Worm (Caenorhabditis elegans) whole organism, young adult: ENCODE measurements around the gene F43E12.1.
A peak's percentile ranks its signal among the peaks of the same experiment; 100 is the strongest.

Experiments used
- B0035.1 ChIP-seq: sonication (generic microtip); optimal IDR thresholded peaks from 2 replicates; lab custom pipeline; 2016; ENCODE audit warnings: missing genetic modification characterization, mild to moderate bottlenecking, missing compliant biosample characterization, missing genotype, missing genetic modification reagents
- B0261.1 ChIP-seq: sonication (generic microtip); optimal IDR thresholded peaks from 2 replicates; lab custom pipeline; 2016; ENCODE audit warnings: mild to moderate bottlenecking, missing genetic modification characterization, moderate library complexity, missing compliant biosample characterization
- C17E4.6 ChIP-seq: fragments of 200-800 bp; sonication (Bioruptor generic); IDR thresholded peaks from 2 replicates; pipeline ENCODE4 v1.3.6; 2022; ENCODE audit warnings: missing genetic modification reagents, missing genetic modification characterization, missing compliant biosample characterization
- F22D6.2 ChIP-seq: sonication (generic microtip); optimal IDR thresholded peaks from 2 replicates; lab custom pipeline; 2016; ENCODE audit warnings: mild to moderate bottlenecking, missing genetic modification characterization, missing compliant biosample characterization
- F49E8.2 ChIP-seq: sonication (generic microtip); optimal IDR thresholded peaks from 3 replicates; lab custom pipeline; 2017; ENCODE audit warnings: missing genetic modification characterization, mild to moderate bottlenecking, missing compliant biosample characterization, antibody characterized with exemption, moderate library complexity; ENCODE audit not compliant: insufficient read depth
- F57A8.1 ChIP-seq: fragments of 200-800 bp; sonication (Bioruptor generic); optimal IDR thresholded peaks from 2 replicates; lab custom pipeline; 2018; ENCODE audit warnings: mild to moderate bottlenecking, missing genetic modification characterization, moderate library complexity, missing compliant biosample characterization
- K11D2.4 ChIP-seq: fragments of 200-800 bp; sonication (Bioruptor generic); IDR thresholded peaks from 2 replicates; pipeline ENCODE4 v1.3.6; 2022; ENCODE audit warnings: missing genetic modification reagents, missing genetic modification characterization, missing compliant biosample characterization
- T07F8.4 ChIP-seq: sonication (generic microtip); optimal IDR thresholded peaks from 2 replicates; lab custom pipeline; 2016; ENCODE audit warnings: mild to moderate bottlenecking, missing genetic modification characterization, moderate library complexity, missing compliant biosample characterization
- T26A5.8 ChIP-seq: sonication (generic microtip); optimal IDR thresholded peaks from 2 replicates; lab custom pipeline; 2016; ENCODE audit warnings: missing genetic modification characterization, missing compliant biosample characterization
- Y56A3A.18 ChIP-seq: fragments of 200-800 bp; sonication (Bioruptor generic); IDR thresholded peaks from 2 replicates; pipeline ENCODE4 v1.3.6; 2022; ENCODE audit warnings: missing genetic modification reagents, missing genetic modification characterization, missing compliant biosample characterization
- Y79H2A.3 ChIP-seq: fragments of 200-800 bp; sonication (Bioruptor generic); conservative IDR thresholded peaks from 2 replicates; pipeline ENCODE4 v1.3.6; 2022; ENCODE audit warnings: missing genetic modification reagents, missing genetic modification characterization, missing compliant biosample characterization
- ZK185.1 ChIP-seq: sonication (generic microtip); optimal IDR thresholded peaks from 2 replicates; lab custom pipeline; 2016; ENCODE audit warnings: mild to moderate bottlenecking, missing genetic modification characterization, missing compliant biosample characterization; ENCODE audit not compliant: poor library complexity, severe bottlenecking
- akir-1 ChIP-seq: fragments of 200-800 bp; sonication (Bioruptor generic); optimal IDR thresholded peaks from 2 replicates; lab custom pipeline; 2018; ENCODE audit warnings: mild to moderate bottlenecking, missing genetic modification characterization, moderate library complexity, missing compliant biosample characterization
- bed-2 ChIP-seq: fragments of 200-800 bp; sonication (Bioruptor generic); IDR thresholded peaks from 2 replicates; pipeline ENCODE4 v1.3.6; 2022; ENCODE audit warnings: missing genetic modification reagents, missing genetic modification characterization, missing compliant biosample characterization
- cebp-1 ChIP-seq, 2 experiments: fragments of 200-800 bp in 1 of 2; sonication (Bioruptor generic) in 1 of 2; sonication (generic microtip) in 1 of 2; IDR thresholded peaks in 1 of 2; optimal IDR thresholded peaks in 1 of 2; 2 replicates each; pipeline versions ENCODE4 v1.3.6 to Lab custom; 2017 to 2022; ENCODE audit warnings: missing compliant biosample characterization in 2 of 2, missing genetic modification characterization in 2 of 2, mild to moderate bottlenecking in 1 of 2, missing genetic modification reagents in 1 of 2, moderate library complexity in 1 of 2
- cebp-2 ChIP-seq: fragments of 200-800 bp; sonication (Bioruptor generic); IDR thresholded peaks from 2 replicates; pipeline ENCODE4 v1.3.6; 2022; ENCODE audit warnings: missing genetic modification characterization, missing compliant biosample characterization
- ceh-27 ChIP-seq: fragments of 200-800 bp; sonication (Bioruptor generic); optimal IDR thresholded peaks from 2 replicates; lab custom pipeline; 2018; ENCODE audit warnings: mild to moderate bottlenecking, missing genetic modification characterization, moderate library complexity, missing compliant biosample characterization
- ceh-58 ChIP-seq: fragments of 200-800 bp; sonication (Bioruptor generic); IDR thresholded peaks from 2 replicates; pipeline ENCODE4 v1.3.6; 2022; ENCODE audit warnings: missing genetic modification characterization, missing compliant biosample characterization
- die-1 ChIP-seq: sonication (generic microtip); optimal IDR thresholded peaks from 2 replicates; lab custom pipeline; 2016; ENCODE audit warnings: missing genotype, mild to moderate bottlenecking, missing genetic modification characterization, missing compliant biosample characterization
- egl-18 ChIP-seq: fragments of 200-800 bp; sonication (Bioruptor generic); IDR thresholded peaks from 2 replicates; pipeline ENCODE4 v1.3.6; 2022; ENCODE audit warnings: missing genetic modification reagents, missing genetic modification characterization, missing compliant biosample characterization
- egl-44 ChIP-seq: fragments of 200-800 bp; sonication (Bioruptor generic); IDR thresholded peaks from 2 replicates; pipeline ENCODE4 v1.3.6; 2022; ENCODE audit warnings: missing genetic modification reagents, missing genetic modification characterization, missing compliant biosample characterization
- ets-4 ChIP-seq: fragments of 200-800 bp; sonication (Bioruptor generic); optimal IDR thresholded peaks from 2 replicates; lab custom pipeline; 2018; ENCODE audit warnings: mild to moderate bottlenecking, missing genetic modification characterization, missing compliant biosample characterization
- him-1 ChIP-seq: sonication (generic microtip); optimal IDR thresholded peaks from 2 replicates; lab custom pipeline; 2016; ENCODE audit warnings: missing genotype, missing genetic modification reagents, missing genetic modification characterization, missing compliant biosample characterization
- hmg-1.2 ChIP-seq: fragments of 200-800 bp; sonication (Bioruptor generic); IDR thresholded peaks from 2 replicates; pipeline ENCODE4 v1.3.6; 2022; ENCODE audit warnings: missing genetic modification reagents, missing genetic modification characterization, missing compliant biosample characterization
- hmg-20 ChIP-seq: fragments of 200-800 bp; sonication (Bioruptor generic); IDR thresholded peaks from 2 replicates; pipeline ENCODE4 v1.3.6; 2022; ENCODE audit warnings: missing genetic modification reagents, missing genetic modification characterization, missing compliant biosample characterization
- let-526 ChIP-seq: fragments of 200-800 bp; sonication (Bioruptor generic); IDR thresholded peaks from 2 replicates; pipeline ENCODE4 v1.3.6; 2022; ENCODE audit warnings: missing genetic modification reagents, missing genetic modification characterization, missing compliant biosample characterization
- let-607 ChIP-seq, 2 experiments: fragments of 200-800 bp in 1 of 2; sonication (Bioruptor generic) in 1 of 2; sonication (generic microtip) in 1 of 2; optimal IDR thresholded peaks; 2 replicates each; lab custom pipeline; 2016 to 2018; ENCODE audit warnings: mild to moderate bottlenecking in 2 of 2, missing compliant biosample characterization in 2 of 2, missing genetic modification characterization in 2 of 2, moderate library complexity in 2 of 2, missing genotype in 1 of 2
- lsy-27 ChIP-seq: sonication (generic microtip); optimal IDR thresholded peaks from 2 replicates; lab custom pipeline; 2017; ENCODE audit warnings: missing genetic modification characterization, mild to moderate bottlenecking, missing compliant biosample characterization, antibody characterized with exemption, missing genotype, borderline replicate concordance; ENCODE audit not compliant: insufficient read depth
- nfya-2 ChIP-seq: fragments of 200-800 bp; sonication (Bioruptor generic); IDR thresholded peaks from 2 replicates; pipeline ENCODE4 v1.3.6; 2022; ENCODE audit warnings: missing genetic modification reagents, missing genetic modification characterization, missing compliant biosample characterization
- nfyb-1 ChIP-seq: fragments of 200-800 bp; sonication (Bioruptor generic); IDR thresholded peaks from 2 replicates; pipeline ENCODE4 v1.3.6; 2022; ENCODE audit warnings: missing genetic modification reagents, missing genetic modification characterization, missing compliant biosample characterization
- nhr-27 ChIP-seq: fragments of 200-800 bp; sonication (Bioruptor generic); optimal IDR thresholded peaks from 2 replicates; lab custom pipeline; 2018; ENCODE audit warnings: mild to moderate bottlenecking, missing genetic modification characterization, moderate library complexity, missing compliant biosample characterization
- nhr-80 ChIP-seq: sonication (generic microtip); optimal IDR thresholded peaks from 2 replicates; lab custom pipeline; 2016; ENCODE audit warnings: missing genetic modification characterization, missing compliant biosample characterization
- nhr-90 ChIP-seq: sonication (generic microtip); optimal IDR thresholded peaks from 2 replicates; lab custom pipeline; 2016; ENCODE audit warnings: missing genotype, mild to moderate bottlenecking, missing genetic modification characterization, missing compliant biosample characterization
- pha-4 ChIP-seq: fragments of 150-350 bp; sonication (generic microtip); optimal IDR thresholded peaks from 2 replicates; lab custom pipeline; 2014; ENCODE audit warnings: missing biosample characterization, missing genetic modification reagents, missing genetic modification characterization
- rcor-1 ChIP-seq: fragments of 200-800 bp; sonication (Bioruptor generic); IDR thresholded peaks from 2 replicates; pipeline ENCODE4 v1.3.6; 2022; ENCODE audit warnings: missing genetic modification reagents, missing genetic modification characterization, missing compliant biosample characterization
- rec-8 ChIP-seq, 2 experiments: sonication (generic microtip); optimal IDR thresholded peaks; 2 replicates each; lab custom pipeline; 2016; ENCODE audit warnings: mild to moderate bottlenecking in 2 of 2, missing genetic modification characterization in 2 of 2, missing genetic modification reagents in 2 of 2, missing genotype in 2 of 2, missing biosample characterization in 1 of 2, missing compliant biosample characterization in 1 of 2, moderate library complexity in 1 of 2
- snpc-1.3 ChIP-seq: sonication (generic microtip); optimal IDR thresholded peaks from 2 replicates; lab custom pipeline; 2017; ENCODE audit warnings: missing genetic modification characterization, mild to moderate bottlenecking, missing compliant biosample characterization, antibody characterized with exemption, moderate library complexity, missing genotype, missing genetic modification reagents; ENCODE audit not compliant: insufficient read depth
- snpc-4 ChIP-seq, 5 experiments: fragments of 150-350 bp in 1 of 5; sonication (generic microtip) in 4 of 5; optimal IDR thresholded peaks; 2 replicates each; lab custom pipeline; 2014 to 2018; ENCODE audit warnings: missing genetic modification characterization in 5 of 5, missing biosample characterization in 3 of 5, antibody characterized with exemption in 2 of 5, mild to moderate bottlenecking in 2 of 5, missing compliant biosample characterization in 2 of 5, missing genotype in 2 of 5, moderate library complexity in 2 of 5, missing genetic modification reagents in 1 of 5
- somi-1 ChIP-seq: fragments of 200-800 bp; sonication (Bioruptor generic); optimal IDR thresholded peaks from 2 replicates; lab custom pipeline; 2018; ENCODE audit warnings: mild to moderate bottlenecking, missing genetic modification characterization, missing compliant biosample characterization
- tbp1 ChIP-seq: fragments of 200-800 bp; sonication (Bioruptor generic); optimal IDR thresholded peaks from 2 replicates; lab custom pipeline; 2018; ENCODE audit warnings: mild to moderate bottlenecking, missing genetic modification characterization, missing compliant biosample characterization
- tlf-1 ChIP-seq: fragments of 200-800 bp; sonication (Bioruptor generic); optimal IDR thresholded peaks from 2 replicates; lab custom pipeline; 2018; ENCODE audit warnings: mild to moderate bottlenecking, missing genetic modification characterization, missing compliant biosample characterization
- ztf-3 ChIP-seq: fragments of 200-800 bp; sonication (Bioruptor generic); optimal IDR thresholded peaks from 2 replicates; lab custom pipeline; 2018; ENCODE audit warnings: mild to moderate bottlenecking, missing genetic modification characterization, missing compliant biosample characterization
- ztf-6 ChIP-seq: fragments of 200-800 bp; sonication (Bioruptor generic); IDR thresholded peaks from 2 replicates; pipeline ENCODE4 v1.3.6; 2022; ENCODE audit warnings: missing genetic modification reagents, missing genetic modification characterization, missing compliant biosample characterization

Gene F43E12.1

ce11 chrX:7176817-7177216 lies 624 bp upstream of the F43E12.1 start (continued):
- TF ChIP-seq lsy-27 (tag; lab: Kevin White, UChicago) (no peak), let-526 (no peak), F49E8.2 (tag; lab: Kevin White, UChicago) (peak; percentile 35), snpc-1.3 (tag; lab: Kevin White, UChicago) (peak; percentile 54), B0261.1 (peak; percentile 70), rcor-1 (GFP tag; lab: Robert Waterston, UW) (peak; percentile 41; the same call in 1 of the 2 replicates), snpc-4 (GFP tag; optimal IDR thresholded peaks at IDR 0.05; lab: Kevin White, UChicago) (peak; percentile 32), snpc-4 (tag; optimal IDR thresholded peaks at IDR 0.05; lab: Kevin White, UChicago) (peak in 1 of 4 experiments; percentile 68), rec-8 (tag; optimal IDR thresholded peaks at IDR 0.05; lab: Kevin White, UChicago) (peak in 1 of 2 experiments; percentile 20), let-607 (tag; optimal IDR thresholded peaks at IDR 0.05; lab: Kevin White, UChicago) (peak in 1 of 2 experiments; percentile 11), die-1 (tag; lab: Kevin White, UChicago) (peak; percentile 57), Y79H2A.3 (GFP tag; lab: Robert Waterston, UW) (no peak), ZK185.1 (tag; lab: Kevin White, UChicago) (peak; percentile 70), nhr-90 (tag; lab: Kevin White, UChicago) (peak; percentile 55), hmg-1.2 (GFP tag; lab: Robert Waterston, UW) (peak; percentile 32; the same call in 1 of the 2 replicates), tbp1 (GFP tag; lab: Kevin White, UChicago) (peak; percentile 87)
- TF ChIP-seq, all 124 proteins: peak for 20

DNA sequence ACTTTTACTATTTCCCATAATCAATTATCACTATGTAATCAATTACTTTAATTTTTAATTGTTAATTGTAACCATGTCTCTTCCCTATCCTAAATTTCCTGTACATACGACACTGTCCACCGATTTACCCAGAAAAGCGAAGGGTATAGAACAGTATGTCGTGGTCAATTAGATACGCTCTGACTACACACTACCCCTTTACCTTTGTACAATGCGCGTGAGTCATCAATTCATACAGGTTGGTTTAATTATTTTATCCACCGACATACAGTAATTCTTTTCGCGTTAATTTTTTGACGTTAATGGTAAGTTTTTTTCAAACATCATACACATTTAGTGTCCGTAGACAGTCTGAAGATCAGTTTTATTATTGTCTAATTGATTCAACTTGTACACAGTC lies 4.2 kb downstream of the F43E12.1 start:
- TF ChIP-seq ztf-3 (peak; percentile 59), ztf-6 (peak; percentile 61; the same call in 1 of the 2 replicates), F49E8.2 (tag; lab: Kevin White, UChicago) (no peak), F22D6.2 (peak; percentile 83), snpc-1.3 (tag; lab: Kevin White, UChicago) (peak; percentile 2), T26A5.8 (tag; lab: Kevin White, UChicago) (no peak), T07F8.4 (peak; percentile 26), B0035.1 (peak; percentile 84), hmg-20 (GFP tag; lab: Robert Waterston, UW) (peak; percentile 92), tlf-1 (GFP tag; lab: Kevin White, UChicago) (peak; percentile 96), pha-4 (tag; lab: Kevin White, UChicago) (peak; percentile 57), ceh-27 (GFP tag; lab: Kevin White, UChicago) (peak; percentile 92), somi-1 (GFP tag; lab: Kevin White, UChicago) (peak; percentile 88), nfya-2 (no peak), C17E4.6 (GFP tag; lab: Robert Waterston, UW) (peak; percentile 69; the same call in 1 of the 2 replicates), Y56A3A.18 (peak; percentile 97), egl-18 (0 out of 2 replicates have a peak, but pooled peaks have one; percentile 54), egl-44 (peak; percentile 74), cebp-2 (0 out of 2 replicates have a peak, but pooled peaks have one; percentile 10), ZK185.1 (tag; lab: Kevin White, UChicago) (peak; percentile 92), him-1 (tag; lab: Kevin White, UChicago) (no peak), ceh-58 (GFP tag; lab: Robert Waterston, UW) (no peak), nhr-27 (tag; lab: Kevin White, UChicago) (peak; percentile 27), bed-2 (no peak), nhr-80 (tag; lab: Kevin White, UChicago) (peak; percentile 92), F57A8.1 (GFP tag; lab: Kevin White, UChicago) (no peak), let-607 (tag; optimal IDR thresholded peaks at IDR 0.05; lab: Kevin White, UChicago) (peak in 1 of 2 experiments; percentile 88), akir-1 (GFP tag; lab: Kevin White, UChicago) (peak; percentile 49), cebp-1 (GFP tag; IDR thresholded peaks at IDR 0.05; lab: Robert Waterston, UW) (0 out of 2 replicates have a peak, but pooled peaks have one; percentile 70), cebp-1 (tag; optimal IDR thresholded peaks at IDR 0.05; lab: Kevin White, UChicago) (no peak), nfyb-1 (no peak), K11D2.4 (peak; percentile 93), ets-4 (peak; percentile 69)
